Fruit fly (Drosophila melanogaster): ENCODE data around the gene CG13625.

Gene CG13625

dm6 chr3R:24626003-24626486 lies 41.1 kb upstream of the CG13625 start (continued):
- TF ChIP-seq CG18476 (GFP tag; optimal IDR thresholded peaks at IDR 0.05) (no peak), Xrp1 (GFP tag; IDR thresholded peaks at IDR 0.05) (peak; percentile 43; the same call in 1 of the 2 replicates), sqz (GFP tag; optimal IDR thresholded peaks at IDR 0.05) (no peak), CG9215 (GFP tag; IDR thresholded peaks at IDR 0.05) (no peak), Ets65A (GFP tag) (no peak), HmgD (GFP tag; optimal IDR thresholded peaks at IDR 0.05) (no peak), Optix (GFP tag; IDR thresholded peaks at IDR 0.05) (no peak), CG30431 (GFP tag; optimal IDR thresholded peaks at IDR 0.05) (no peak), CrebB (tag; optimal IDR thresholded peaks at IDR 0.05) (no peak), zf30C (GFP tag; optimal IDR thresholded peaks at IDR 0.05) (no peak), nmo (GFP tag; optimal IDR thresholded peaks at IDR 0.05) (peak; percentile 25), CG2129 (GFP tag; IDR thresholded peaks at IDR 0.05; ENCODE audit: partially characterized antibody) (no peak), CG13624 (GFP tag; optimal IDR thresholded peaks at IDR 0.05) (no peak), CG12104 (GFP tag; optimal IDR thresholded peaks at IDR 0.05) (peak; percentile 22), Ada2b (GFP tag; IDR thresholded peaks at IDR 0.05) (peak; percentile 38; the same call in 1 of the 2 replicates), pho (GFP tag; optimal IDR thresholded peaks at IDR 0.05) (peak; percentile 18), cato (GFP tag; optimal IDR thresholded peaks at IDR 0.05; ENCODE audit: borderline replicate concordance) (no peak), hkb (optimal IDR thresholded peaks at IDR 0.05) (no peak), hkb (GFP tag; IDR thresholded peaks at IDR 0.05) (peak; percentile 33; the same call in 1 of the 2 replicates), jigr1 (GFP tag; IDR thresholded peaks at IDR 0.05) (no peak), CG10979 (tag; optimal IDR thresholded peaks at IDR 0.05) (no peak), CG4617 (GFP tag; optimal IDR thresholded peaks at IDR 0.05; ENCODE audit: borderline replicate concordance) (no peak), pan (optimal IDR thresholded peaks at IDR 0.05) (no peak), pan (GFP tag; optimal IDR thresholded peaks at IDR 0.05 in 1 of 2, IDR thresholded peaks at IDR 0.05 in 1 of 2) (peak in 1 of 2 experiments; percentile 67), HLH3B (GFP tag; IDR thresholded peaks at IDR 0.05) (no peak), amos (GFP tag; IDR thresholded peaks at IDR 0.05; ENCODE audit: partially characterized antibody) (no peak), CG3995 (GFP tag; optimal IDR thresholded peaks at IDR 0.05) (no peak), prd (optimal IDR thresholded peaks at IDR 0.05) (no peak), prd (GFP tag; IDR thresholded peaks at IDR 0.05) (peak; percentile 31; the same call in 1 of the 3 replicates), mam (GFP tag; optimal IDR thresholded peaks at IDR 0.05) (peak; percentile 23), ro (GFP tag; IDR thresholded peaks at IDR 0.05) (no peak), CG3065 (GFP tag; optimal IDR thresholded peaks at IDR 0.05) (no peak), vnd (GFP tag; IDR thresholded peaks at IDR 0.05; ENCODE audit: partially characterized antibody) (no peak), ranshi (GFP tag; IDR thresholded peaks at IDR 0.05) (no peak), wek (GFP tag; optimal IDR thresholded peaks at IDR 0.05) (no peak), NFAT (GFP tag; IDR thresholded peaks at IDR 0.05) (no peak), en (GFP tag; optimal IDR thresholded peaks at IDR 0.05) (no peak), her (GFP tag; optimal IDR thresholded peaks at IDR 0.05) (peak; percentile 9), HmgZ (tag; optimal IDR thresholded peaks at IDR 0.05) (no peak), exex (tag; optimal IDR thresholded peaks at IDR 0.05) (no peak), knrl (GFP tag; IDR thresholded peaks at IDR 0.05; ENCODE audit: partially characterized antibody) (no peak), Dbx (GFP tag; IDR thresholded peaks at IDR 0.05) (no peak), Antp (GFP tag; optimal IDR thresholded peaks at IDR 0.05) (no peak), CG15073 (GFP tag; optimal IDR thresholded peaks at IDR 0.05) (no peak), CG3847 (GFP tag; IDR thresholded peaks at IDR 0.05) (peak; percentile 26; the same call in 1 of the 2 replicates), CG12391 (tag; optimal IDR thresholded peaks at IDR 0.05) (peak; percentile 45), CG9437 (GFP tag; optimal IDR thresholded peaks at IDR 0.05) (peak; percentile 45), Dll (GFP tag; IDR thresholded peaks at IDR 0.05; ENCODE audit: partially characterized antibody) (no peak), fu2 (GFP tag; optimal IDR thresholded peaks at IDR 0.05) (no peak), Dp (GFP tag; optimal IDR thresholded peaks at IDR 0.05) (no peak), ken (GFP tag; IDR thresholded peaks at IDR 0.05) (no peak), zfh2 (GFP tag; optimal IDR thresholded peaks at IDR 0.05) (peak; percentile 46)

Data from whole organism, embryonic.